Worm (Caenorhabditis elegans): ENCODE data around the gene srj-27.
"Not testable (repeated sequence)": the region's sequence is repeated elsewhere in the genome, so short reads cannot be mapped to it uniquely, and the experiment has no call there.

srj-27 gene

ce11 chrV:15119517-15119916 is 7.8 kb downstream of the srj-27 start, which contains the start of gene flor-1:
flor-1 (minus strand) TSS chrV:15119617.
- TF ChIP-seq ztf-1 (GFP tag; conservative IDR thresholded peaks at IDR 0.05) = no peak
- no peak for TF ChIP-seq blmp-1 (tag; optimal IDR thresholded peaks at IDR 0.05; ENCODE audit: insufficient read depth)
- TF ChIP-seq lin-13 (GFP tag; optimal IDR thresholded peaks at IDR 0.05) = no peak
- no peak for TF ChIP-seq mbf-1 (tag; optimal IDR thresholded peaks at IDR 0.05)
- no peak for TF ChIP-seq nhr-25 (tag; optimal IDR thresholded peaks at IDR 0.05)
- no peak for TF ChIP-seq elt-1 (tag; optimal IDR thresholded peaks at IDR 0.05)
- no peak for TF ChIP-seq ZK546.5 (tag; optimal IDR thresholded peaks at IDR 0.05)

- TF ChIP-seq nhr-11, crh-2, nhr-25 (tag; optimal IDR thresholded peaks at IDR 0.05): not testable (repeated sequence)
Measured at ce11 chrV:15115968-15116367, 11.3 kb downstream of the srj-27 start, which contains the start of gene T01G5.8. T01G5.8 (plus strand) TSS chrV:15116268.

ce11 chrV:15113992-15114391 is 13.3 kb downstream of the srj-27 start, which contains the start of gene T01G5.6:
T01G5.6 (minus strand) TSS chrV:15114092.
- TF ChIP-seq peb-1 (tag; optimal IDR thresholded peaks at IDR 0.05) = no peak
- TF ChIP-seq ceh-82 (tag; optimal IDR thresholded peaks at IDR 0.05) = no peak
- no peak for TF ChIP-seq sma-3 (GFP tag; optimal IDR thresholded peaks at IDR 0.05)
- no peak for TF ChIP-seq skn-1 (tag; optimal IDR thresholded peaks at IDR 0.05)
- TF ChIP-seq ZK546.5 (tag; optimal IDR thresholded peaks at IDR 0.05) = no peak
- no peak for TF ChIP-seq alr-1 (tag; optimal IDR thresholded peaks at IDR 0.05)
- TF ChIP-seq zag-1 (tag; optimal IDR thresholded peaks at IDR 0.05) = no peak
- TF ChIP-seq nhr-77 (tag; optimal IDR thresholded peaks at IDR 0.05) = no peak
- TF ChIP-seq mbf-1 (tag; optimal IDR thresholded peaks at IDR 0.05) = no peak
- TF ChIP-seq nhr-23 (tag; optimal IDR thresholded peaks at IDR 0.05) = no peak

- TF ChIP-seq alr-1 (tag; optimal IDR thresholded peaks at IDR 0.05) (no peak), elt-3 (tag; optimal IDR thresholded peaks at IDR 0.05) (no peak), ztf-11 (tag; optimal IDR thresholded peaks at IDR 0.05) (no peak), ztf-4 (tag; optimal IDR thresholded peaks at IDR 0.05) (no peak), mdl-1 (tag; optimal IDR thresholded peaks at IDR 0.05) (no peak)
Measured at ce11 chrV:15111660-15112059, 15.7 kb downstream of the srj-27 start, which contains the start of gene T01G5.7. T01G5.7 (plus strand) TSS chrV:15111960.

- no peak for TF ChIP-seq ama-1 (optimal IDR thresholded peaks at IDR 0.05)
- TF ChIP-seq ztf-11 (tag; optimal IDR thresholded peaks at IDR 0.05) = no peak
- TF ChIP-seq fos-1 (tag; optimal IDR thresholded peaks at IDR 0.05) = no peak
- TF ChIP-seq skn-1 (tag; optimal IDR thresholded peaks at IDR 0.05) = no peak
- no peak for TF ChIP-seq sma-3 (GFP tag; optimal IDR thresholded peaks at IDR 0.05)
- no peak for TF ChIP-seq gmeb-1 (tag; optimal IDR thresholded peaks at IDR 0.05)
- no peak for TF ChIP-seq nhr-23 (tag; optimal IDR thresholded peaks at IDR 0.05)
- TF ChIP-seq unc-62 (GFP tag; optimal IDR thresholded peaks at IDR 0.05) = no peak
- no peak for TF ChIP-seq mdl-1 (tag; optimal IDR thresholded peaks at IDR 0.05)
Measured at ce11 chrV:15109260-15109659, 18.1 kb downstream of the srj-27 start, which contains the start of gene Y75B12A.2. Y75B12A.2 (plus strand) TSS chrV:15109560.

ce11 chrV:15105893-15106598 is 21.3 kb downstream of the srj-27 start, which contains the start of gene C01G10.14:
C01G10.14 (minus strand) TSS chrV:15105943.
- not testable (repeated sequence) for TF ChIP-seq nhr-10 (tag; optimal IDR thresholded peaks at IDR 0.05); unc-55 (GFP tag; optimal IDR thresholded peaks at IDR 0.05); fos-1 (tag; optimal IDR thresholded peaks at IDR 0.05)

ce11 chrV:15099447-15099846 is 27.9 kb downstream of the srj-27 start, which contains the start of gene C01G10.1:
C01G10.1 (plus strand) TSS chrV:15099747.
- TF ChIP-seq nhr-25 (tag; optimal IDR thresholded peaks at IDR 0.05) (no peak), nhr-11 (tag; optimal IDR thresholded peaks at IDR 0.05) (no peak), Y55F3AM.14 (GFP tag; optimal IDR thresholded peaks at IDR 0.05) (no peak), nhr-10 (tag; optimal IDR thresholded peaks at IDR 0.05) (no peak), elt-3 (tag; optimal IDR thresholded peaks at IDR 0.05) (no peak), nhr-237 (tag; optimal IDR thresholded peaks at IDR 0.05) (no peak), ceh-16 (tag; optimal IDR thresholded peaks at IDR 0.05) (no peak), C34F6.9 (tag; optimal IDR thresholded peaks at IDR 0.05) (no peak)
